Fruit fly (Drosophila melanogaster) whole organism, embryonic: ENCODE results near the gene trbd.

Experiments
- Bdp1 ChIP-seq: fragments of 200-800 bp; sonication (Bioruptor generic); optimal IDR thresholded peaks from 3 replicates; lab custom pipeline; 2016; ENCODE audit warnings: missing biosample characterization, missing genetic modification characterization
- BtbVII ChIP-seq: fragments of 200-800 bp; sonication (Bioruptor generic); optimal IDR thresholded peaks from 3 replicates; lab custom pipeline; 2017; ENCODE audit warnings: missing biosample characterization, mild to moderate bottlenecking, missing genetic modification characterization
- CG11398 ChIP-seq: fragments of 200-800 bp; sonication (Bioruptor generic); optimal IDR thresholded peaks from 2 replicates; lab custom pipeline; 2016; ENCODE audit warnings: missing biosample characterization, missing genetic modification characterization
- CG2120 ChIP-seq: fragments of 200-800 bp; sonication (Bioruptor generic); optimal IDR thresholded peaks from 3 replicates; lab custom pipeline; 2016; ENCODE audit warnings: missing biosample characterization, missing genetic modification characterization
- CG2129 ChIP-seq: fragments of 200-800 bp; sonication (Bioruptor generic); IDR thresholded peaks from 2 replicates; pipeline ENCODE4 v1.3.6; 2022; ENCODE audit warnings: missing biosample characterization, missing genetic modification characterization; ENCODE audit not compliant: partially characterized antibody
- CG4707 ChIP-seq: fragments of 200-800 bp; sonication (Bioruptor generic); optimal IDR thresholded peaks from 2 replicates; lab custom pipeline; 2018; ENCODE audit warnings: missing biosample characterization, mild to moderate bottlenecking, missing genetic modification characterization, moderate library complexity
- CG6791 ChIP-seq: fragments of 200-800 bp; sonication (Bioruptor generic); IDR thresholded peaks from 3 replicates; pipeline ENCODE4 v1.3.6; 2022; ENCODE audit warnings: missing biosample characterization, missing genetic modification characterization; ENCODE audit not compliant: partially characterized antibody
- CG7556 ChIP-seq: fragments of 200-800 bp; sonication (Bioruptor generic); optimal IDR thresholded peaks from 2 replicates; lab custom pipeline; 2017; ENCODE audit warnings: missing biosample characterization, mild to moderate bottlenecking, missing genetic modification characterization
- CG7987 ChIP-seq: fragments of 200-800 bp; sonication (Bioruptor generic); optimal IDR thresholded peaks from 2 replicates; lab custom pipeline; 2018; ENCODE audit warnings: missing biosample characterization, mild to moderate bottlenecking, missing genetic modification characterization, moderate library complexity
- E2f2 ChIP-seq: fragments of 200-800 bp; sonication (Bioruptor generic); IDR thresholded peaks from 2 replicates; pipeline ENCODE4 v1.3.6; 2022; ENCODE audit warnings: missing biosample characterization, missing genetic modification characterization
- Fer1 ChIP-seq: fragments of 200-800 bp; sonication (Bioruptor generic); optimal IDR thresholded peaks from 2 replicates; lab custom pipeline; 2017; ENCODE audit warnings: missing biosample characterization, mild to moderate bottlenecking, missing genetic modification characterization
- Fer2 ChIP-seq: fragments of 200-800 bp; sonication (Bioruptor generic); optimal IDR thresholded peaks from 2 replicates; lab custom pipeline; 2018; ENCODE audit warnings: missing biosample characterization, mild to moderate bottlenecking, missing genetic modification characterization, moderate library complexity
- Hr51 ChIP-seq, 2 experiments: fragments of 200-800 bp; sonication (Bioruptor generic); optimal IDR thresholded peaks; 2 replicates in 1 of 2; 3 replicates in 1 of 2; lab custom pipeline; 2016 to 2018; ENCODE audit warnings: missing biosample characterization in 2 of 2, missing genetic modification characterization in 2 of 2, mild to moderate bottlenecking in 1 of 2, moderate library complexity in 1 of 2
- MBD-R2 ChIP-seq: fragments of 200-800 bp; sonication (Bioruptor generic); IDR thresholded peaks from 2 replicates; pipeline ENCODE4 v1.3.6; 2022; ENCODE audit warnings: missing biosample characterization, missing genetic modification characterization
- MTF-1 ChIP-seq: fragments of 200-800 bp; sonication (Bioruptor generic); optimal IDR thresholded peaks from 2 replicates; lab custom pipeline; 2018; ENCODE audit warnings: missing biosample characterization, mild to moderate bottlenecking, missing genetic modification characterization, borderline replicate concordance
- NC2β ChIP-seq: fragments of 200-800 bp; sonication (Bioruptor generic); optimal IDR thresholded peaks from 2 replicates; lab custom pipeline; 2016; ENCODE audit warnings: missing biosample characterization, missing genetic modification characterization
- Nf-YC ChIP-seq: fragments of 200-800 bp; optimal IDR thresholded peaks from 3 replicates; lab custom pipeline; 2019; ENCODE audit warnings: missing biosample characterization, mild to moderate bottlenecking, missing genetic modification characterization, moderate library complexity
- NfI ChIP-seq: fragments of 200-800 bp; sonication (Bioruptor generic); optimal IDR thresholded peaks from 3 replicates; lab custom pipeline; 2018; ENCODE audit warnings: missing biosample characterization, mild to moderate bottlenecking, missing genetic modification characterization, moderate library complexity
- Pdp1 ChIP-seq, 2 experiments: fragments of 200-800 bp; sonication (Bioruptor generic); optimal IDR thresholded peaks; 3 replicates each; lab custom pipeline; 2016; ENCODE audit warnings: missing biosample characterization in 2 of 2, missing genetic modification characterization in 2 of 2, mild to moderate bottlenecking in 1 of 2, moderate library complexity in 1 of 2
- Scr ChIP-seq: fragments of 200-800 bp; sonication (Bioruptor generic); IDR thresholded peaks from 2 replicates; pipeline ENCODE4 v1.3.6; 2022; ENCODE audit warnings: missing biosample characterization, missing genetic modification characterization; ENCODE audit not compliant: partially characterized antibody
- Sry-δ ChIP-seq: fragments of 200-800 bp; sonication (Bioruptor generic); optimal IDR thresholded peaks from 2 replicates; lab custom pipeline; 2016; ENCODE audit warnings: missing biosample characterization, missing genetic modification characterization
- Stat92E ChIP-seq, 3 experiments: fragments of >200 bp in 2 of 3; fragments of 200-800 bp in 1 of 3; sonication (Bioruptor generic) in 1 of 3; optimal IDR thresholded peaks; 2 replicates each; lab custom pipeline; 2017 to 2019; ENCODE audit warnings: missing biosample characterization in 3 of 3, missing genetic modification characterization in 3 of 3, mild to moderate bottlenecking in 1 of 3, moderate library complexity in 1 of 3
- amos ChIP-seq: fragments of 200-800 bp; sonication (Bioruptor generic); IDR thresholded peaks from 2 replicates; pipeline ENCODE4 v1.3.6; 2022; ENCODE audit warnings: missing biosample characterization, missing genetic modification characterization; ENCODE audit not compliant: partially characterized antibody
- bowl ChIP-seq: fragments of 200-800 bp; sonication (Bioruptor generic); IDR thresholded peaks from 2 replicates; pipeline ENCODE4 v1.3.6; 2022; ENCODE audit warnings: missing biosample characterization, missing genetic modification characterization
- chinmo ChIP-seq: fragments of 200-800 bp; sonication (Bioruptor generic); IDR thresholded peaks from 4 replicates; pipeline ENCODE4 v1.3.6; 2022; ENCODE audit warnings: missing biosample characterization, missing genetic modification characterization; ENCODE audit not compliant: partially characterized antibody
- da ChIP-seq: fragments of 200-800 bp; sonication (Bioruptor generic); optimal IDR thresholded peaks from 2 replicates; lab custom pipeline; 2016; ENCODE audit warnings: missing biosample characterization, missing genetic modification characterization
- en ChIP-seq: fragments of 200-800 bp; sonication (Bioruptor generic); optimal IDR thresholded peaks from 2 replicates; lab custom pipeline; 2016; ENCODE audit warnings: missing biosample characterization, missing genetic modification characterization
- ewg ChIP-seq: fragments of 200-800 bp; sonication (Bioruptor generic); optimal IDR thresholded peaks from 3 replicates; lab custom pipeline; 2017; ENCODE audit warnings: mild to moderate bottlenecking, missing biosample characterization, missing genetic modification reagents, missing genetic modification characterization
- gem ChIP-seq: fragments of 200-800 bp; sonication (Bioruptor generic); optimal IDR thresholded peaks from 2 replicates; lab custom pipeline; 2019; ENCODE audit warnings: missing biosample characterization, mild to moderate bottlenecking, missing genetic modification characterization, moderate library complexity
- ken ChIP-seq: fragments of 200-800 bp; sonication (Bioruptor generic); IDR thresholded peaks from 3 replicates; pipeline ENCODE4 v1.3.6; 2022; ENCODE audit warnings: missing biosample characterization, missing genetic modification characterization
- knrl ChIP-seq: fragments of 200-800 bp; sonication (Bioruptor generic); IDR thresholded peaks from 3 replicates; pipeline ENCODE4 v1.3.6; 2022; ENCODE audit warnings: missing biosample characterization, missing genetic modification characterization; ENCODE audit not compliant: partially characterized antibody
- pan ChIP-seq, 4 experiments: fragments of >200 bp in 3 of 4; fragments of 200-800 bp in 1 of 4; sonication (Bioruptor generic) in 1 of 4; optimal IDR thresholded peaks in 3 of 4; IDR thresholded peaks in 1 of 4; 2 replicates each; pipeline versions ENCODE4 v1.3.6 to Lab custom; 2017 to 2022; ENCODE audit warnings: missing biosample characterization in 2 of 4, missing genetic modification characterization in 2 of 4, mixed read lengths in 1 of 4
- repo ChIP-seq: fragments of 200-800 bp; sonication (Bioruptor generic); optimal IDR thresholded peaks from 2 replicates; lab custom pipeline; 2016; ENCODE audit warnings: missing biosample characterization, missing genetic modification characterization
- salm ChIP-seq: fragments of 200-800 bp; sonication (Bioruptor generic); optimal IDR thresholded peaks from 2 replicates; lab custom pipeline; 2018; ENCODE audit warnings: missing biosample characterization, mild to moderate bottlenecking, missing genetic modification characterization
- scrt ChIP-seq: fragments of 200-800 bp; sonication (Bioruptor generic); optimal IDR thresholded peaks from 2 replicates; lab custom pipeline; 2018; ENCODE audit warnings: missing biosample characterization, mild to moderate bottlenecking, missing genetic modification characterization, moderate library complexity
- slou ChIP-seq: fragments of 200-800 bp; sonication (Bioruptor generic); optimal IDR thresholded peaks from 3 replicates; lab custom pipeline; 2016; ENCODE audit warnings: missing biosample characterization, missing genetic modification characterization
- sna ChIP-seq: fragments of 200-800 bp; sonication (Bioruptor generic); IDR thresholded peaks from 2 replicates; pipeline ENCODE4 v1.3.6; 2022; ENCODE audit warnings: missing biosample characterization, missing genetic modification characterization; ENCODE audit not compliant: partially characterized antibody
- tna ChIP-seq: fragments of 200-800 bp; sonication (Bioruptor generic); IDR thresholded peaks from 2 replicates; pipeline ENCODE4 v1.3.6; 2022; ENCODE audit warnings: missing biosample characterization, missing genetic modification characterization; ENCODE audit not compliant: partially characterized antibody
- trh ChIP-seq: fragments of 200-800 bp; sonication (Bioruptor generic); optimal IDR thresholded peaks from 2 replicates; lab custom pipeline; 2016; ENCODE audit warnings: missing biosample characterization, missing genetic modification characterization
- unc-4 ChIP-seq: fragments of 200-800 bp; sonication (Bioruptor generic); IDR thresholded peaks from 2 replicates; pipeline ENCODE4 v1.3.6; 2022; ENCODE audit warnings: missing biosample characterization, missing genetic modification characterization; ENCODE audit not compliant: partially characterized antibody
- vnd ChIP-seq: fragments of 200-800 bp; sonication (Bioruptor generic); IDR thresholded peaks from 3 replicates; pipeline ENCODE4 v1.3.6; 2022; ENCODE audit warnings: missing biosample characterization, missing genetic modification characterization; ENCODE audit not compliant: partially characterized antibody
- zen2 ChIP-seq: fragments of 200-800 bp; sonication (Bioruptor generic); IDR thresholded peaks from 3 replicates; pipeline ENCODE4 v1.3.6; 2022; ENCODE audit warnings: missing biosample characterization, missing genetic modification characterization; ENCODE audit not compliant: partially characterized antibody

Gene trbd

DNA sequence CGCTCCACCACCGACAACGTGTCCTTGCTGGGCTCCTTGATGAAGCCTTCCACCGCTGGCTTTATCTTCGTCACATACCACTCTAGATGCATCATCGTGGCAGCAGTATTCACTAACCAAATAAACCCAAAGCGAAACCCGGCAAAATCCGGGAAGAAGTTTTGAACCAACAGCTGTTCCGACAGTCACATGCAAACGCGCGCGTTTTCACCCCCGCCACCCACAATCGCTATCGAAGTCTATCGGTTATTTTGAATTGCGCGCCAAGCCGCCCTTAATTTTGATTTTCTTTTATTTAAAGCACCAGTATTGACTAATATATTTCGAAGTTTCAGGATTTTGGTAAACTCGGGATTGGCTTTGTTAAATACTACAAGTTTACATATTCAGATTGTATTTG is 43.6 kb upstream of the trbd start, which contains the start of gene Tti1 (continued):
- TF ChIP-seq repo (no peak), CG4707 (GFP tag; lab: Kevin White, UChicago) (no peak), CG7987 (GFP tag; lab: Kevin White, UChicago) (no peak), Bdp1 (GFP tag; lab: Kevin White, UChicago) (no peak), Scr (peak; percentile 42; the same call in 1 of the 2 replicates), CG11398 (GFP tag; lab: Kevin White, UChicago) (no peak), Pdp1 (GFP tag; optimal IDR thresholded peaks at IDR 0.05; lab: Kevin White, UChicago) (no peak), Nf-YC (no peak), E2f2 (GFP tag; lab: Robert Waterston, UW) (peak; percentile 92), NfI (GFP tag; lab: Kevin White, UChicago) (no peak), tna (GFP tag; lab: Robert Waterston, UW) (peak; percentile 36; the same call in 1 of the 2 replicates), CG6791 (GFP tag; lab: Robert Waterston, UW) (peak; percentile 61; the same call in 2 of the 3 replicates), da (no peak), bowl (GFP tag; lab: Robert Waterston, UW) (no peak), BtbVII (no peak), trh (no peak), chinmo (0 out of 4 replicates have a peak, but pooled peaks have one; percentile 56), CG2129 (GFP tag; lab: Robert Waterston, UW) (0 out of 2 replicates have a peak, but pooled peaks have one; percentile 14), knrl (GFP tag; lab: Robert Waterston, UW) (no peak), Hr51 (GFP tag; optimal IDR thresholded peaks at IDR 0.05; lab: Kevin White, UChicago) (no peak), sna (GFP tag; lab: Robert Waterston, UW) (0 out of 2 replicates have a peak, but pooled peaks have one; percentile 27), slou (GFP tag; lab: Kevin White, UChicago) (no peak), Sry-δ (GFP tag; lab: Kevin White, UChicago) (peak; percentile 19), vnd (no peak), Fer2 (tag; lab: Kevin White, UChicago) (no peak), MBD-R2 (GFP tag; lab: Robert Waterston, UW) (peak; percentile 84), unc-4 (GFP tag; lab: Robert Waterston, UW) (0 out of 2 replicates have a peak, but pooled peaks have one; percentile 18), CG2120 (no peak), zen2 (GFP tag; lab: Robert Waterston, UW) (0 out of 3 replicates have a peak, but pooled peaks have one; percentile 7), gem (tag; lab: Kevin White, UChicago) (no peak), scrt (GFP tag; lab: Kevin White, UChicago) (peak; percentile 34), salm (no peak), Fer1 (GFP tag; lab: Kevin White, UChicago) (no peak), pan (optimal IDR thresholded peaks at IDR 0.05; lab: Kevin White, UChicago) (no peak), pan (GFP tag; optimal IDR thresholded peaks at IDR 0.05 in 1 of 2, IDR thresholded peaks at IDR 0.05 in 1 of 2) (no peak), CG7556 (GFP tag; lab: Kevin White, UChicago) (no peak), ewg (no peak), ken (GFP tag; lab: Robert Waterston, UW) (no peak), en (GFP tag; lab: Kevin White, UChicago) (no peak), MTF-1 (GFP tag; lab: Kevin White, UChicago) (no peak), Stat92E (GFP tag; optimal IDR thresholded peaks at IDR 0.05; lab: Kevin White, UChicago) (no peak), amos (GFP tag; lab: Robert Waterston, UW) (peak; percentile 47; the same call in 1 of the 2 replicates), NC2β (GFP tag; lab: Kevin White, UChicago) (no peak)
